Worm (Caenorhabditis elegans) whole organism, L3 larva: ENCODE data around the gene M02H5.8.

Experiments
- R02D3.7 ChIP-seq: fragments of 150-350 bp; optimal IDR thresholded peaks from 2 replicates; lab custom pipeline; 2014; ENCODE audit warnings: missing biosample characterization, missing genetic modification characterization
- ZK546.5 ChIP-seq: sonication (generic microtip); optimal IDR thresholded peaks from 2 replicates; lab custom pipeline; 2017; ENCODE audit warnings: missing biosample characterization, missing genetic modification characterization
- aly-2 ChIP-seq: fragments of 150-350 bp; optimal IDR thresholded peaks from 2 replicates; lab custom pipeline; 2014; ENCODE audit warnings: missing biosample characterization, missing genetic modification characterization
- ama-1 ChIP-seq: fragments of 150-350 bp; optimal IDR thresholded peaks from 2 replicates; lab custom pipeline; 2018
- ceh-16 ChIP-seq: sonication (generic microtip); optimal IDR thresholded peaks from 2 replicates; lab custom pipeline; 2017; ENCODE audit warnings: missing biosample characterization, missing genetic modification characterization
- ceh-82 ChIP-seq: fragments of 150-350 bp; optimal IDR thresholded peaks from 2 replicates; lab custom pipeline; 2014; ENCODE audit warnings: missing biosample characterization, missing genetic modification characterization
- ceh-9 ChIP-seq: sonication (generic microtip); optimal IDR thresholded peaks from 2 replicates; lab custom pipeline; 2018; ENCODE audit warnings: missing biosample characterization, missing genetic modification characterization
- daf-12 ChIP-seq: fragments of 150-350 bp; optimal IDR thresholded peaks from 2 replicates; lab custom pipeline; 2014; ENCODE audit warnings: missing biosample characterization, missing genetic modification reagents, missing genetic modification characterization
- egl-27 ChIP-seq: sonication (generic microtip); optimal IDR thresholded peaks from 4 replicates; lab custom pipeline; 2017; ENCODE audit warnings: missing biosample characterization, missing genetic modification reagents, missing genetic modification characterization
- egl-5 ChIP-seq: fragments of 150-350 bp; optimal IDR thresholded peaks from 2 replicates; lab custom pipeline; 2017; ENCODE audit warnings: missing biosample characterization, missing genetic modification reagents, missing genetic modification characterization, inconsistent platforms
- elt-1 ChIP-seq: fragments of 150-350 bp; optimal IDR thresholded peaks from 2 replicates; lab custom pipeline; 2014; ENCODE audit warnings: missing biosample characterization, missing genetic modification characterization
- elt-2 ChIP-seq: sonication (generic microtip); optimal IDR thresholded peaks from 2 replicates; lab custom pipeline; 2016; ENCODE audit warnings: missing genetic modification reagents, mild to moderate bottlenecking, missing genetic modification characterization, missing compliant biosample characterization
- elt-3 ChIP-seq, 3 experiments: fragments of 150-350 bp in 1 of 3; sonication (generic microtip) in 2 of 3; optimal IDR thresholded peaks; 2 replicates in 2 of 3; 4 replicates in 1 of 3; lab custom pipeline; 2014 to 2017; ENCODE audit warnings: missing biosample characterization in 3 of 3, missing genetic modification characterization in 3 of 3
- eor-1 ChIP-seq, 2 experiments: fragments of 150-350 bp; optimal IDR thresholded peaks; 2 replicates each; lab custom pipeline; 2014 to 2018; ENCODE audit warnings: missing biosample characterization in 2 of 2, missing genetic modification characterization in 2 of 2
- fkh-10 ChIP-seq: sonication (generic microtip); optimal IDR thresholded peaks from 2 replicates; lab custom pipeline; 2017; ENCODE audit warnings: missing biosample characterization, missing genetic modification reagents, missing genetic modification characterization
- fkh-2 ChIP-seq: fragments of 150-350 bp; optimal IDR thresholded peaks from 2 replicates; lab custom pipeline; 2014; ENCODE audit warnings: missing biosample characterization, missing genetic modification reagents, missing genetic modification characterization
- fos-1 ChIP-seq: fragments of 150-350 bp; optimal IDR thresholded peaks from 2 replicates; lab custom pipeline; 2014; ENCODE audit warnings: missing biosample characterization, missing genetic modification characterization
- hmg-11 ChIP-seq: sonication (generic microtip); optimal IDR thresholded peaks from 2 replicates; lab custom pipeline; 2016; ENCODE audit warnings: missing genetic modification characterization, missing compliant biosample characterization
- jun-1 ChIP-seq: fragments of 150-350 bp; optimal IDR thresholded peaks from 2 replicates; lab custom pipeline; 2014; ENCODE audit warnings: missing biosample characterization, missing genetic modification reagents, missing genetic modification characterization
- lin-15B ChIP-seq: fragments of 150-350 bp; optimal IDR thresholded peaks from 2 replicates; lab custom pipeline; 2014; ENCODE audit warnings: missing biosample characterization, missing genetic modification characterization
- mdl-1 ChIP-seq: fragments of 150-350 bp; optimal IDR thresholded peaks from 2 replicates; lab custom pipeline; 2014; ENCODE audit warnings: missing biosample characterization, missing genetic modification characterization
- mml-1 ChIP-seq: fragments of 150-350 bp; sonication (generic microtip); optimal IDR thresholded peaks from 3 replicates; lab custom pipeline; 2014; ENCODE audit warnings: missing biosample characterization, missing genetic modification characterization
- nfya-1 ChIP-seq: sonication (generic microtip); optimal IDR thresholded peaks from 2 replicates; lab custom pipeline; 2017; ENCODE audit warnings: missing genetic modification characterization, mild to moderate bottlenecking, missing compliant biosample characterization, antibody characterized with exemption, moderate library complexity; ENCODE audit not compliant: insufficient read depth
- nhr-11 ChIP-seq: fragments of 150-350 bp; optimal IDR thresholded peaks from 2 replicates; lab custom pipeline; 2014; ENCODE audit warnings: missing biosample characterization, missing genetic modification characterization
- nhr-12 ChIP-seq: fragments of 150-350 bp; optimal IDR thresholded peaks from 2 replicates; lab custom pipeline; 2014; ENCODE audit warnings: missing biosample characterization, missing genetic modification characterization
- nhr-237 ChIP-seq: fragments of 150-350 bp; optimal IDR thresholded peaks from 2 replicates; lab custom pipeline; 2014; ENCODE audit warnings: missing biosample characterization, missing genetic modification characterization
- nhr-25 ChIP-seq: sonication (generic microtip); optimal IDR thresholded peaks from 2 replicates; lab custom pipeline; 2017; ENCODE audit warnings: missing biosample characterization, missing genetic modification characterization
- nhr-28 ChIP-seq: fragments of 150-350 bp; optimal IDR thresholded peaks from 2 replicates; lab custom pipeline; 2014; ENCODE audit warnings: missing biosample characterization, missing genetic modification characterization
- nhr-43 ChIP-seq: sonication (generic microtip); optimal IDR thresholded peaks from 2 replicates; lab custom pipeline; 2016; ENCODE audit warnings: mild to moderate bottlenecking, missing genetic modification characterization, missing compliant biosample characterization; ENCODE audit not compliant: poor library complexity, severe bottlenecking
- nhr-77 ChIP-seq: fragments of 150-350 bp; optimal IDR thresholded peaks from 2 replicates; lab custom pipeline; 2014; ENCODE audit warnings: missing biosample characterization, missing genetic modification characterization
- pha-4 ChIP-seq: fragments of 150-350 bp; optimal IDR thresholded peaks from 2 replicates; lab custom pipeline; 2014; ENCODE audit warnings: missing biosample characterization, missing genetic modification reagents, missing genetic modification characterization
- pqm-1 ChIP-seq: fragments of 150-350 bp; optimal IDR thresholded peaks from 2 replicates; lab custom pipeline; 2017; ENCODE audit warnings: missing biosample characterization, missing genetic modification characterization, inconsistent platforms
- sea-2 ChIP-seq: fragments of 150-350 bp; sonication (generic microtip); optimal IDR thresholded peaks from 4 replicates; lab custom pipeline; 2014; ENCODE audit warnings: missing biosample characterization, missing genetic modification reagents, missing genetic modification characterization
- snpc-4 ChIP-seq: fragments of 150-350 bp; optimal IDR thresholded peaks from 2 replicates; lab custom pipeline; 2014; ENCODE audit warnings: missing biosample characterization, missing genetic modification characterization
- tbx-2 ChIP-seq: sonication (generic microtip); optimal IDR thresholded peaks from 2 replicates; lab custom pipeline; 2016; ENCODE audit warnings: mild to moderate bottlenecking, missing genetic modification characterization, missing compliant biosample characterization
- unc-39 ChIP-seq: sonication (generic microtip); optimal IDR thresholded peaks from 4 replicates; lab custom pipeline; 2017; ENCODE audit warnings: missing biosample characterization, missing genetic modification characterization
- unc-62 ChIP-seq: fragments of 150-350 bp; sonication (generic microtip); optimal IDR thresholded peaks from 4 replicates; lab custom pipeline; 2014; ENCODE audit warnings: missing biosample characterization, missing genetic modification reagents, missing genetic modification characterization
- zag-1 ChIP-seq: fragments of 150-350 bp; optimal IDR thresholded peaks from 2 replicates; lab custom pipeline; 2014; ENCODE audit warnings: missing biosample characterization, missing genetic modification characterization
- ztf-4 ChIP-seq: fragments of 150-350 bp; optimal IDR thresholded peaks from 2 replicates; lab custom pipeline; 2014; ENCODE audit warnings: missing biosample characterization, missing genetic modification characterization

Gene M02H5.8

ce11 chrV:477664-478212 lies 28.0 kb downstream of the M02H5.8 start, which contains the start of gene nhr-55:
Gene nhr-55, plus strand, starts transcription at chrV:478162.
- TF ChIP-seq fkh-10 (GFP tag; lab: Kevin White, UChicago): no peak
- TF ChIP-seq nhr-28: no peak
- TF ChIP-seq nhr-237 (tag; lab: Kevin White, UChicago): no peak
- TF ChIP-seq jun-1 (tag; lab: Kevin White, UChicago): peak; percentile 56
- no peak for TF ChIP-seq tbx-2
- TF ChIP-seq mdl-1 (tag; lab: Kevin White, UChicago): no peak
- peak; percentile 70 for TF ChIP-seq pha-4 (tag; lab: Kevin White, UChicago)
- no peak for TF ChIP-seq eor-1 (tag; optimal IDR thresholded peaks at IDR 0.05; lab: Kevin White, UChicago)
- TF ChIP-seq nhr-77 (tag; lab: Kevin White, UChicago): no peak
- TF ChIP-seq nhr-25: no peak
- no peak for TF ChIP-seq ceh-9
- peak; percentile 82 for TF ChIP-seq elt-2 (tag; lab: Kevin White, UChicago)
- no peak for TF ChIP-seq egl-5
- TF ChIP-seq daf-12: no peak
- no peak for TF ChIP-seq unc-62
- no peak for TF ChIP-seq egl-27 (tag; lab: Kevin White, UChicago)
- TF ChIP-seq lin-15B (tag; lab: Kevin White, UChicago): no peak
- no peak for TF ChIP-seq nfya-1 (tag; lab: Kevin White, UChicago)
- TF ChIP-seq snpc-4 (tag; lab: Kevin White, UChicago): no peak
- TF ChIP-seq pqm-1 (tag; lab: Kevin White, UChicago): peak; percentile 90
- TF ChIP-seq ztf-4: no peak

- TF ChIP-seq mml-1 (tag; lab: Kevin White, UChicago) (no peak), elt-3 (tag; optimal IDR thresholded peaks at IDR 0.05; lab: Kevin White, UChicago) (no peak), nhr-25 (no peak), zag-1 (no peak), eor-1 (tag; optimal IDR thresholded peaks at IDR 0.05; lab: Kevin White, UChicago) (no peak), sea-2 (GFP tag; lab: Kevin White, UChicago) (no peak), fos-1 (tag; lab: Kevin White, UChicago) (no peak), elt-1 (tag; lab: Kevin White, UChicago) (no peak), egl-27 (tag; lab: Kevin White, UChicago) (no peak), nfya-1 (tag; lab: Kevin White, UChicago) (no peak), nhr-12 (no peak)
- TF ChIP-seq, all 47 proteins: peak for 0
These were observed 29.3 kb downstream of the M02H5.8 start for ce11 chrV:479046-479445.

ce11 chrV:482860-483259 lies 33.1 kb downstream of the M02H5.8 start:
- TF ChIP-seq hmg-11 (no peak), unc-62 (no peak), R02D3.7 (tag; lab: Kevin White, UChicago) (no peak), pqm-1 (tag; lab: Kevin White, UChicago) (peak; percentile 0), nhr-28 (no peak), ceh-9 (no peak), lin-15B (tag; lab: Kevin White, UChicago) (no peak), ama-1 (lab: Kevin White, UChicago) (no peak), daf-12 (no peak), nfya-1 (tag; lab: Kevin White, UChicago) (peak; percentile 74)

ce11 chrV:483289-483795 lies 33.6 kb downstream of the M02H5.8 start, which contains the start of gene nhr-130:
Gene nhr-130, minus strand, starts transcription at chrV:483339.
- TF ChIP-seq pqm-1 (tag; lab: Kevin White, UChicago) (peak; percentile 77), elt-2 (tag; lab: Kevin White, UChicago) (peak; percentile 90), elt-3 (tag; optimal IDR thresholded peaks at IDR 0.05; lab: Kevin White, UChicago) (no peak), nhr-11 (tag; lab: Kevin White, UChicago) (no peak), lin-15B (tag; lab: Kevin White, UChicago) (no peak), snpc-4 (tag; lab: Kevin White, UChicago) (no peak), pha-4 (tag; lab: Kevin White, UChicago) (peak; percentile 20)

DNA sequence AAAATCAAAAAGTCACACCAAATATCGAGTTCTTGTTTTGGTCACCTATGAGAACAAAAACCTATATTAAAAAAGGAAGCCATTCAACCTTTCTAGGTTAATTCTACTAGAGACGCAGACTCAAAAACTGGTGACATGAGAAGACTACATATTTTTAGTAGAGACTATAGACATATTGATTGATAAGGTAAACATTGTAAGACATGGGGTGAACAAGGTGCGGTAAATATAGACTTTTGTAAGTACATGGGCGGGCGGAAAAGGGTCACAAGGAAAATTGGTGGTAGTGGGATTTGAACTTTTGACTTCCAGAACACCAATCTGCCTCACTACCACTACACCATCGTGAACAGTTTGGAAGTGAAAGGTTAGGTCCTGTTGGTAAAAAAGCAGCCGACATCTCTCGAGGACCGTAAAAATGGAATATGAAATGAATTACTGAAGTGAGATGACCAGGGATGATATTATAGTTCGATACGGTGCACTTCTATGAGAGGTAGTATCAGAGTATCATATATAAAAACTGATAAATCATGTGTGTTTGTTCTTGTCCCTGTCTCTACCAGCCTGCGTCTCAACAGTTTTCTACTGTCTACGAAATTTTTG lies 34.6 kb downstream of the M02H5.8 start, which contains the start of gene nhr-212:
Gene nhr-212 (plus strand): TSS at position 573 of the 606 bp plus-strand sequence.
- TF ChIP-seq elt-1 (tag; lab: Kevin White, UChicago) (no peak), elt-3 (tag; optimal IDR thresholded peaks at IDR 0.05; lab: Kevin White, UChicago) (no peak), nhr-43 (tag; lab: Kevin White, UChicago) (no peak), elt-2 (tag; lab: Kevin White, UChicago) (peak; percentile 40), aly-2 (no peak), egl-5 (no peak), nhr-237 (tag; lab: Kevin White, UChicago) (no peak), nhr-77 (tag; lab: Kevin White, UChicago) (no peak), nhr-11 (tag; lab: Kevin White, UChicago) (no peak), ama-1 (lab: Kevin White, UChicago) (no peak), pha-4 (tag; lab: Kevin White, UChicago) (peak; percentile 83), ZK546.5 (tag; lab: Kevin White, UChicago) (no peak), hmg-11 (no peak), unc-62 (no peak), pqm-1 (tag; lab: Kevin White, UChicago) (peak; percentile 50), fkh-2 (tag; lab: Kevin White, UChicago) (no peak), sea-2 (GFP tag; lab: Kevin White, UChicago) (no peak), mml-1 (tag; lab: Kevin White, UChicago) (no peak), ceh-82 (tag; lab: Kevin White, UChicago) (no peak), jun-1 (tag; lab: Kevin White, UChicago) (no peak), fkh-10 (GFP tag; lab: Kevin White, UChicago) (no peak), unc-39 (no peak), nhr-25 (no peak), ceh-16 (tag; lab: Kevin White, UChicago) (no peak)
